Worm (Caenorhabditis elegans) whole organism, mixed stage, embryonic: ENCODE data around the gene nol-56.
"Not testable (repeated sequence)": the region's sequence is repeated elsewhere in the genome, so short reads cannot be mapped to it uniquely, and the experiment has no call there.

Experiments used
- M03D4.4 ChIP-seq: sonication (generic microtip); optimal IDR thresholded peaks from 2 replicates; lab custom pipeline; 2017; ENCODE audit warnings: mild to moderate bottlenecking, missing genetic modification characterization, missing compliant biosample characterization
- blmp-1 ChIP-seq: fragments of 150-350 bp; optimal IDR thresholded peaks from 2 replicates; lab custom pipeline; 2014; ENCODE audit warnings: missing biosample characterization, missing genetic modification characterization
- ceh-83 ChIP-seq: fragments of 200-800 bp; sonication (Bioruptor generic); optimal IDR thresholded peaks from 2 replicates; lab custom pipeline; 2018; ENCODE audit warnings: mild to moderate bottlenecking, missing genetic modification characterization, missing compliant biosample characterization
- nhr-76 ChIP-seq: sonication (generic microtip); optimal IDR thresholded peaks from 2 replicates; lab custom pipeline; 2017; ENCODE audit warnings: missing biosample characterization, missing genetic modification characterization
- pha-4 ChIP-seq: fragments of 150-350 bp; optimal IDR thresholded peaks from 2 replicates; lab custom pipeline; 2018; ENCODE audit warnings: missing biosample characterization, missing genetic modification reagents, missing genetic modification characterization
- unc-120 ChIP-seq: sonication (generic microtip); optimal IDR thresholded peaks from 2 replicates; lab custom pipeline; 2017; ENCODE audit warnings: missing genetic modification characterization, missing compliant biosample characterization; ENCODE audit not compliant: poor library complexity, severe bottlenecking
- ztf-11 ChIP-seq: fragments of 150-350 bp; optimal IDR thresholded peaks from 2 replicates; lab custom pipeline; 2014; ENCODE audit warnings: missing biosample characterization, missing genetic modification characterization

DNA sequence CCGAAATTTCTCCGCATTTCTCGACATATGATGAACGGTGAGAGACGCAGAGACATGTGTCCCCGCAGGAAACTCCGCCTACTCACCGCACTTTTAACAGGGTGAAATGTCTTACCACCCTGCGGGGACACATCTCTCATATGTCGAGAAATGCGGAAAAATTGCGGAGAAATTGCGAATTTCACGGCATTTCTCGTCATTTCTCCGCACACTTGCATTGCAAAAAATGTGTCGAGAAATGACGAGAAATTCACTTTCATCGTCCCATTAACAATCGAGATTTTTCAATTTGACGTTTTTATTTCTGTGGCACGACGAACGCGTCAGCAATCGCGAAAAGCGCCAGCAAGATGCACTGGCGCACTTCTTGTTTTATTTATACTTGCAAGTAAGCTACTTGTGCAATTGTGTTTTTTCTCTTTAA, 10.9 kb downstream of the nol-56 start, which contains the start of gene K07C5.13:
- TF ChIP-seq unc-120 (tag; lab: Kevin White, UChicago); ztf-11 (tag; lab: Kevin White, UChicago); blmp-1 (tag; lab: Kevin White, UChicago); pha-4 (tag; lab: Kevin White, UChicago); ceh-83 (GFP tag; lab: Kevin White, UChicago); nhr-76 (tag; lab: Kevin White, UChicago); M03D4.4: not testable (repeated sequence)
